Worm (Caenorhabditis elegans): Measurements from ENCODE around the gene srbc-59.

ce11 chrV:748044-748443, 30.4 kb upstream of the srbc-59 start, which contains the start of gene sri-4:
- TF ChIP-seq ztf-29 (GFP tag; IDR thresholded peaks at IDR 0.05) (no peak), med-1 (GFP tag; optimal IDR thresholded peaks at IDR 0.05; ENCODE audit: insufficient read depth) (no peak), ztf-23 (GFP tag; IDR thresholded peaks at IDR 0.05) (no peak)
